Worm (Caenorhabditis elegans) whole organism, L4 larva: ENCODE measurements around the gene F15D4.2.

Experiments used
- F44E2.7 ChIP-seq: fragments of 200-800 bp; sonication (Bioruptor generic); IDR thresholded peaks from 2 replicates; pipeline ENCODE4 v2.1.2; 2022; ENCODE audit warnings: missing genetic modification characterization, missing compliant biosample characterization
- F49E8.2 ChIP-seq: sonication (generic microtip); optimal IDR thresholded peaks from 2 replicates; lab custom pipeline; 2016; ENCODE audit warnings: missing compliant biosample characterization, mild to moderate bottlenecking, missing genetic modification characterization, borderline replicate concordance
- ceh-32 ChIP-seq: sonication (generic microtip); optimal IDR thresholded peaks from 2 replicates; lab custom pipeline; 2016; ENCODE audit warnings: mild to moderate bottlenecking, missing genetic modification characterization, missing compliant biosample characterization; ENCODE audit not compliant: poor library complexity
- egl-27 ChIP-seq: sonication (generic microtip); optimal IDR thresholded peaks from 3 replicates; lab custom pipeline; 2017; ENCODE audit warnings: missing biosample characterization, missing genetic modification reagents, missing genetic modification characterization
- unc-62 ChIP-seq, 3 experiments: fragments of 150-350 bp in 1 of 3; sonication (generic microtip); optimal IDR thresholded peaks in 2 of 3; peaks in 1 of 3; 1 replicate in 1 of 3; 2 replicates in 2 of 3; lab custom pipeline; 2014 to 2017; ENCODE audit warnings: missing biosample characterization in 3 of 3, missing genetic modification characterization in 3 of 3, missing genetic modification reagents in 3 of 3, missing genotype in 1 of 3

The F15D4.2 gene

DNA sequence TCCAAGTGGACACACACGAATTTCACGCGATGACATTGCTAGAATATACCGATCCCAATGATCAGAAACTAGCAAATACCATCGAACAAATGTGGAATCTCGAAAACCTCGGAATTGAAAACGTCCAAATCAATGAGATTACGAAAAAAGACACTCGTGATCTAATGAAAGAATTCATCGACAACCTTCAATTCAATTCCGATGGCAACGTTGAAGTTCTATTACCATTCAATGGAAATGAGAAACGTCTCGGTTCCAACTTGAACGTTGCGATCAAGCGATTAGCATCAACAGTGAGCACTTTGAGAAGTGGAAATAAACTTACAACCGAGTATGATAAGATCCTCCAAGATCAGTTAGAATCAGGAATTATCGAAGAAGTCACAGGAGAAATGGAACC, 39.4 kb downstream of the F15D4.2 start:
- TF ChIP-seq unc-62 (GFP tag; optimal IDR thresholded peaks at IDR 0.05 in 1 of 2; lab: Kevin White, UChicago) (peak in 1 of 2 experiments; percentile 93), unc-62 (tag; optimal IDR thresholded peaks at IDR 0.05; lab: Kevin White, UChicago) (no peak), F44E2.7 (no peak), egl-27 (tag; lab: Kevin White, UChicago) (no peak)

DNA sequence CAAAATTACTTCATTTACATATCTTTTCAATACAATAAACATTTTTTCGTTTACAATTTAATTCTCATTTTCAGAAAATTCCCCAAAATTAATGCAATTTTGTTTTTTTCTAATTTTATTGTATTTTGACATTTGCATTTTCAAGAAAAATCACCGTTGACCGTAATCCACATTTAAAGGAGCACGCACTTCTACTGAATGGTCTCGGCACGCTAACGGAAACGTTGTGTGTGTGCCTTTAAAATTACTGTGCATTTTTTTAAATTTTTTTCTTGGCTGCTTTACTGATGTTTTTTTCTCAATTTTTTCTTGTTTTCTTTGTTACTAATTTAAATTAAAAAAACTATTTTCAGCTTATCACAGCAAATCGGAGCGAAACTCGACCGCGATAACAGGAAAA, 44.6 kb downstream of the F15D4.2 start:
- TF ChIP-seq F49E8.2: peak; percentile 34
- no peak for TF ChIP-seq ceh-32 (tag; lab: Kevin White, UChicago)
